Worm (Caenorhabditis elegans) whole organism, mixed stage, embryonic: ENCODE measurements around the gene hrg-5.
"Not testable (repeated sequence)": the region's sequence is repeated elsewhere in the genome, so short reads cannot be mapped to it uniquely, and the experiment has no call there.

Source experiments
- M03D4.4 ChIP-seq: sonication (generic microtip); optimal IDR thresholded peaks from 2 replicates; lab custom pipeline; 2017; ENCODE audit warnings: mild to moderate bottlenecking, missing genetic modification characterization, missing compliant biosample characterization
- bed-3 ChIP-seq: fragments of 200-800 bp; sonication (Bioruptor generic); optimal IDR thresholded peaks from 3 replicates; lab custom pipeline; 2018; ENCODE audit warnings: mild to moderate bottlenecking, missing genetic modification characterization, moderate library complexity, missing compliant biosample characterization
- blmp-1 ChIP-seq: fragments of 150-350 bp; optimal IDR thresholded peaks from 2 replicates; lab custom pipeline; 2014; ENCODE audit warnings: missing biosample characterization, missing genetic modification characterization
- ceh-39 ChIP-seq: fragments of 150-350 bp; optimal IDR thresholded peaks from 2 replicates; lab custom pipeline; 2014; ENCODE audit warnings: missing biosample characterization, missing genetic modification characterization
- ceh-43 ChIP-seq: fragments of 200-800 bp; sonication (Bioruptor generic); optimal IDR thresholded peaks from 2 replicates; lab custom pipeline; 2018; ENCODE audit warnings: mild to moderate bottlenecking, missing genetic modification characterization, moderate library complexity, missing compliant biosample characterization
- ceh-83 ChIP-seq: fragments of 200-800 bp; sonication (Bioruptor generic); optimal IDR thresholded peaks from 2 replicates; lab custom pipeline; 2018; ENCODE audit warnings: mild to moderate bottlenecking, missing genetic modification characterization, missing compliant biosample characterization
- cnd-1 ChIP-seq: fragments of 200-800 bp; sonication (Bioruptor generic); optimal IDR thresholded peaks from 2 replicates; lab custom pipeline; 2018; ENCODE audit warnings: mild to moderate bottlenecking, missing genetic modification characterization, missing compliant biosample characterization
- drap-1 ChIP-seq: fragments of 200-800 bp; sonication (Bioruptor generic); optimal IDR thresholded peaks from 3 replicates; lab custom pipeline; 2018; ENCODE audit warnings: mild to moderate bottlenecking, missing genetic modification characterization, missing compliant biosample characterization
- elt-1 ChIP-seq: sonication (generic microtip); optimal IDR thresholded peaks from 2 replicates; lab custom pipeline; 2017; ENCODE audit warnings: missing genetic modification characterization, mild to moderate bottlenecking, missing compliant biosample characterization, antibody characterized with exemption, moderate library complexity, borderline replicate concordance; ENCODE audit not compliant: insufficient read depth
- elt-3 ChIP-seq: fragments of 150-350 bp; optimal IDR thresholded peaks from 2 replicates; lab custom pipeline; 2014; ENCODE audit warnings: missing biosample characterization, missing genetic modification characterization
- flh-1 ChIP-seq: fragments of 200-800 bp; sonication (Bioruptor generic); optimal IDR thresholded peaks from 2 replicates; lab custom pipeline; 2018; ENCODE audit warnings: mild to moderate bottlenecking, missing genetic modification characterization, moderate library complexity, missing compliant biosample characterization
- ham-2 ChIP-seq: fragments of 200-800 bp; sonication (Bioruptor generic); optimal IDR thresholded peaks from 2 replicates; lab custom pipeline; 2018; ENCODE audit warnings: mild to moderate bottlenecking, missing genetic modification characterization, missing compliant biosample characterization
- hlh-1 ChIP-seq: fragments of 150-350 bp; optimal IDR thresholded peaks from 2 replicates; lab custom pipeline; 2014; ENCODE audit warnings: missing biosample characterization, missing genetic modification reagents, missing genetic modification characterization
- lin-13 ChIP-seq: fragments of 150-350 bp; optimal IDR thresholded peaks from 2 replicates; lab custom pipeline; 2014; ENCODE audit warnings: missing biosample characterization, missing genetic modification characterization
- lsy-2 ChIP-seq: fragments of 150-350 bp; optimal IDR thresholded peaks from 2 replicates; lab custom pipeline; 2014; ENCODE audit warnings: missing biosample characterization, missing genetic modification characterization
- mab-5 ChIP-seq: fragments of 150-350 bp; optimal IDR thresholded peaks from 2 replicates; lab custom pipeline; 2014; ENCODE audit warnings: missing biosample characterization, missing genetic modification characterization
- mep-1 ChIP-seq: fragments of 150-350 bp; optimal IDR thresholded peaks from 2 replicates; lab custom pipeline; 2017; ENCODE audit warnings: missing biosample characterization, missing genetic modification reagents, missing genetic modification characterization, inconsistent platforms
- mls-2 ChIP-seq: sonication (generic microtip); optimal IDR thresholded peaks from 2 replicates; lab custom pipeline; 2016; ENCODE audit warnings: mild to moderate bottlenecking, missing genetic modification characterization, moderate library complexity, missing compliant biosample characterization
- nhr-12 ChIP-seq: fragments of 150-350 bp; optimal IDR thresholded peaks from 2 replicates; lab custom pipeline; 2014; ENCODE audit warnings: missing biosample characterization, missing genetic modification characterization
- nhr-2 ChIP-seq: fragments of 150-350 bp; optimal IDR thresholded peaks from 2 replicates; lab custom pipeline; 2014; ENCODE audit warnings: missing biosample characterization, missing genetic modification characterization
- nhr-28 ChIP-seq: fragments of 150-350 bp; optimal IDR thresholded peaks from 2 replicates; lab custom pipeline; 2014; ENCODE audit warnings: missing biosample characterization, missing genetic modification characterization
- nhr-76 ChIP-seq: sonication (generic microtip); optimal IDR thresholded peaks from 2 replicates; lab custom pipeline; 2017; ENCODE audit warnings: missing biosample characterization, missing genetic modification characterization
- pha-4 ChIP-seq: fragments of 150-350 bp; optimal IDR thresholded peaks from 2 replicates; lab custom pipeline; 2018; ENCODE audit warnings: missing biosample characterization, missing genetic modification reagents, missing genetic modification characterization
- sem-2 ChIP-seq: fragments of 200-800 bp; sonication (Bioruptor generic); optimal IDR thresholded peaks from 2 replicates; lab custom pipeline; 2018; ENCODE audit warnings: mild to moderate bottlenecking, missing genetic modification characterization, missing compliant biosample characterization
- snpc-4 ChIP-seq: fragments of 150-350 bp; optimal IDR thresholded peaks from 2 replicates; lab custom pipeline; 2014; ENCODE audit warnings: missing biosample characterization, missing genetic modification characterization
- tbx-8 ChIP-seq: fragments of 200-800 bp; sonication (Bioruptor generic); optimal IDR thresholded peaks from 2 replicates; lab custom pipeline; 2018; ENCODE audit warnings: mild to moderate bottlenecking, missing genetic modification characterization, moderate library complexity, missing compliant biosample characterization
- unc-120 ChIP-seq: sonication (generic microtip); optimal IDR thresholded peaks from 2 replicates; lab custom pipeline; 2017; ENCODE audit warnings: missing genetic modification characterization, missing compliant biosample characterization; ENCODE audit not compliant: poor library complexity, severe bottlenecking
- unc-39 ChIP-seq: fragments of 150-350 bp; optimal IDR thresholded peaks from 2 replicates; lab custom pipeline; 2014; ENCODE audit warnings: missing biosample characterization, missing genetic modification characterization
- unc-62 ChIP-seq: fragments of 150-350 bp; optimal IDR thresholded peaks from 2 replicates; lab custom pipeline; 2014; ENCODE audit warnings: missing biosample characterization, missing genetic modification reagents, missing genetic modification characterization
- zip-8 ChIP-seq: fragments of 150-350 bp; optimal IDR thresholded peaks from 2 replicates; lab custom pipeline; 2014; ENCODE audit warnings: missing biosample characterization, missing genetic modification characterization
- ztf-11 ChIP-seq: fragments of 150-350 bp; optimal IDR thresholded peaks from 2 replicates; lab custom pipeline; 2014; ENCODE audit warnings: missing biosample characterization, missing genetic modification characterization

Gene hrg-5

DNA sequence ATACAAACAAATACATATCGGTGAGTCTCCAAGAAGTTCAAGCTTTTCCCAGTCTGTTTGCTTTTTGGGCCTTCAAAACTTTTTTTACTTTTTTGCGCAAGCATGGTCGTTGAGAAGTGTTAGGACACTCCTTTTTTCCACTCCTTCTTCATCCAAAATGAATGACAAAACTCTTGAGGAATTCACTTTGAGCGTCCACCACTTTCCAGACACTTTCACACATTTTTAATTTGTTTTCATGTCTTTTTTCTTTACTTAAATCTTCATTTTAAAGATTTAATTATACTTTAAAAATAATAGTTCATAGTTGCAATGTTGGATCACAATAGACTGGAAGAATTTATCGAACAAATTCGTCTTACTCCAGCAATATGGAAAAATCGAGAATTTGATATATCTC lies 25.0 kb downstream of the hrg-5 start, which contains the start of gene F13H10.1:
Gene F13H10.1 (plus strand): TSS at position 301 of the 400 bp plus-strand sequence.
- TF ChIP-seq hlh-1 (tag; lab: Kevin White, UChicago) (no peak), pha-4 (tag; lab: Kevin White, UChicago) (no peak), mls-2 (tag; lab: Kevin White, UChicago) (no peak), mab-5 (tag; lab: Kevin White, UChicago) (no peak), lin-13 (tag; lab: Kevin White, UChicago) (no peak), ham-2 (GFP tag; lab: Kevin White, UChicago) (no peak), elt-3 (no peak), snpc-4 (tag; lab: Kevin White, UChicago) (no peak), M03D4.4 (tag; lab: Kevin White, UChicago) (no peak), nhr-76 (tag; lab: Kevin White, UChicago) (no peak), mep-1 (tag; lab: Kevin White, UChicago) (no peak), bed-3 (GFP tag; lab: Kevin White, UChicago) (no peak), flh-1 (GFP tag; lab: Kevin White, UChicago) (no peak), cnd-1 (tag; lab: Kevin White, UChicago) (no peak), nhr-12 (tag; lab: Kevin White, UChicago) (no peak), lsy-2 (no peak), nhr-28 (no peak)

DNA sequence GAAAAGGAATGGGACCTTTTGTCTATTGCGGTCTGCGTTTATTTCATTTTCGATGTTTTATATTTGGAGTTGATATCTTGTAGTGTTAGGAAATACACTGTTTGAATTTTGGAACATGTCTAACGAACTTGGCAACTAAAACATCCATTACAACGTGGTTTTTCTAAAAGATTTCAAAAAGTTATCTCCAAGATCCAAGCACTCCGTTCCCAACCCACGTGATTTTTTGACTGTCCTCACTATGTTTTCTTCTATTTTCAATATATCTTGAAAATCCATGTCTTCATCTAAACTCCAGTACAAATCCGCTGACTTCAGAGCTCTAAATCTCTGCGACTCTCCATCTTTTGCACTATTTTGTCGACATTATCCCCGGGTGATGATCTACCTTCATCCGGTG lies 27.6 kb downstream of the hrg-5 start, which contains the start of gene F13H10.9:
Gene F13H10.9 (plus strand): TSS at position 301 of the 400 bp plus-strand sequence.
- TF ChIP-seq nhr-28 (no peak), ceh-83 (GFP tag; lab: Kevin White, UChicago) (no peak), blmp-1 (tag; lab: Kevin White, UChicago) (no peak), nhr-2 (no peak), unc-39 (tag; lab: Kevin White, UChicago) (no peak), lin-13 (tag; lab: Kevin White, UChicago) (no peak), lsy-2 (no peak), ceh-39 (no peak), cnd-1 (tag; lab: Kevin White, UChicago) (no peak), hlh-1 (tag; lab: Kevin White, UChicago) (no peak), ceh-43 (GFP tag; lab: Kevin White, UChicago) (no peak), ztf-11 (tag; lab: Kevin White, UChicago) (no peak), nhr-12 (tag; lab: Kevin White, UChicago) (no peak), nhr-76 (tag; lab: Kevin White, UChicago) (no peak), drap-1 (GFP tag; lab: Kevin White, UChicago) (no peak), sem-2 (GFP tag; lab: Kevin White, UChicago) (no peak), tbx-8 (GFP tag; lab: Kevin White, UChicago) (no peak), unc-62 (GFP tag; lab: Kevin White, UChicago) (no peak)

DNA sequence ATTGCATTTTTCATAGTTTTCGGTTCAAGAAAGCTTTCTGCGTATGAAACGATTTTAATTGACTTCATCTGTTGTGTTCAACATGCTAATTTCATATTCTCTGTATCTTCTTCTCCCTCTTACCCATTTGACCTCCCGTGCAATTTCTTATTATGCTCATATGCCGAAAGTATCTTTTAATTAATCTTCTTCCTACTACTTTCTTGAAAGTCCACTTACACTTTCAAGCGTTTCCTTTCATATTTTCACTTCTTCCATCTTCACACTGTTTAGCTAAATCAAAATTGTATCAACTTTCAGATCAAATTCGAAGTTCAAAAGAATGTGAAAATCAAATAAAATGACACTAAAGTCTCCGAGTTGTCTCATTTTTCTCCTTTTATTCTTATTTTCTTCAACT lies 38.5 kb downstream of the hrg-5 start, which contains the start of gene F13H10.5:
Gene F13H10.5 (plus strand): TSS at position 301 of the 400 bp plus-strand sequence.
- TF ChIP-seq nhr-76 (tag; lab: Kevin White, UChicago) (no peak), mep-1 (tag; lab: Kevin White, UChicago) (no peak), nhr-12 (tag; lab: Kevin White, UChicago) (no peak), unc-120 (no peak), elt-1 (tag; lab: Kevin White, UChicago) (no peak), zip-8 (tag; lab: Kevin White, UChicago) (no peak)
- TF ChIP-seq, all 35 proteins: peak for 0

DNA sequence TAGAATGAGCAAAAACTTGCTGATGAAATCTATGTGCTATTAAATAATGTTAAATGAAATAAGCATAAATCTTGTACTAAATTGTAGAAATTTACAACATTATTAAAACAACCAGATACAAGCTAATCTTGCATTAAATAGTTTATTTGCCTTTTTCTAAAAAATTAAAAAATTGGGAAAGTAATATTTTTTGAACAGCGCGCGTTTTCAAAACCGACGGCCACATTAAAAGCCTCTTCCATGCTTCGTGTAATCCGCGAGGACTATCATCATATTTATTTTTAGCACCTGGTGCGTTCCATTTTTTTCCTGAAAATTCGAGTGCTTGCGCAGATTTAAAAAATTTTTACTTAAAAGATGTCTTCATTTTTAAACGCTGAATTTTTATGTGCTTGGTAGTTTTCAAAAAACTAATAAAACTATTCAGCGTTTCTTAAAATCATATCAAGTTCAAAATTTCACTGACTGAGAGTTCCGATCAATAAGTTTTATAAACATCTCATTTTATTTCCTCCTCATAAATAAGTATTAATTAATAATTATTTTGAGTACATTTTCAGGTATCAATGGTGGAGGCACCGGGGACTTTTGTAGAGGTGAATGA lies 41.8 kb downstream of the hrg-5 start, which contains the start of gene Y43E12A.3:
Gene Y43E12A.3 (plus strand): TSS at position 554 of the 604 bp plus-strand sequence.
- TF ChIP-seq pha-4 (tag; lab: Kevin White, UChicago); ham-2 (GFP tag; lab: Kevin White, UChicago); zip-8 (tag; lab: Kevin White, UChicago): not testable (repeated sequence)
- TF ChIP-seq, all 35 proteins: peak for 0; not testable (repeated sequence) for 35
